Fruit fly (Drosophila melanogaster) whole organism, embryonic: Measurements from ENCODE around the gene CG8925.

ENCODE experiments used
- BtbVII ChIP-seq: fragments of 200-800 bp; sonication (Bioruptor generic); optimal IDR thresholded peaks from 3 replicates; lab custom pipeline; 2017; ENCODE audit warnings: missing biosample characterization, mild to moderate bottlenecking, missing genetic modification characterization
- CG10267 ChIP-seq: fragments of 200-800 bp; sonication (Bioruptor generic); optimal IDR thresholded peaks from 2 replicates; lab custom pipeline; 2018; ENCODE audit warnings: missing biosample characterization, mild to moderate bottlenecking, missing genetic modification characterization, moderate library complexity
- CG13894 ChIP-seq: fragments of 200-800 bp; sonication (Bioruptor generic); optimal IDR thresholded peaks from 3 replicates; lab custom pipeline; 2018; ENCODE audit warnings: missing biosample characterization, mild to moderate bottlenecking, missing genetic modification characterization, moderate library complexity
- CG16813 ChIP-seq: fragments of 200-800 bp; sonication (Bioruptor generic); IDR thresholded peaks from 3 replicates; pipeline ENCODE4 v1.3.6; 2022; ENCODE audit warnings: missing biosample characterization, missing genetic modification characterization; ENCODE audit not compliant: partially characterized antibody
- CG17361 ChIP-seq: fragments of 200-800 bp; sonication (Bioruptor generic); IDR thresholded peaks from 3 replicates; pipeline ENCODE4 v1.3.6; 2022; ENCODE audit warnings: missing biosample characterization, missing genetic modification characterization
- CG17612 ChIP-seq: fragments of 200-800 bp; sonication (Bioruptor generic); IDR thresholded peaks from 2 replicates; pipeline ENCODE4 v1.3.6; 2022; ENCODE audit warnings: missing biosample characterization, missing genetic modification characterization
- CG2712 ChIP-seq: fragments of 200-800 bp; optimal IDR thresholded peaks from 3 replicates; lab custom pipeline; 2019; ENCODE audit warnings: missing biosample characterization, mild to moderate bottlenecking, missing genetic modification characterization, moderate library complexity
- CG32532 ChIP-seq: fragments of 200-800 bp; sonication (Bioruptor generic); IDR thresholded peaks from 2 replicates; pipeline ENCODE4 v1.3.6; 2022; ENCODE audit warnings: missing biosample characterization, missing genetic modification characterization
- CG4328 ChIP-seq: fragments of 200-800 bp; sonication (Bioruptor generic); optimal IDR thresholded peaks from 3 replicates; lab custom pipeline; 2017; ENCODE audit warnings: missing biosample characterization, missing genetic modification reagents, missing genetic modification characterization
- CG5245 ChIP-seq: fragments of 200-800 bp; sonication (Bioruptor generic); optimal IDR thresholded peaks from 3 replicates; lab custom pipeline; 2016; ENCODE audit warnings: missing biosample characterization, missing genetic modification characterization
- CG6791 ChIP-seq: fragments of 200-800 bp; sonication (Bioruptor generic); IDR thresholded peaks from 3 replicates; pipeline ENCODE4 v1.3.6; 2022; ENCODE audit warnings: missing biosample characterization, missing genetic modification characterization; ENCODE audit not compliant: partially characterized antibody
- CG7987 ChIP-seq: fragments of 200-800 bp; sonication (Bioruptor generic); optimal IDR thresholded peaks from 2 replicates; lab custom pipeline; 2018; ENCODE audit warnings: missing biosample characterization, mild to moderate bottlenecking, missing genetic modification characterization, moderate library complexity
- CG8924 ChIP-seq: fragments of 200-800 bp; optimal IDR thresholded peaks from 3 replicates; lab custom pipeline; 2019; ENCODE audit warnings: missing biosample characterization, mild to moderate bottlenecking, missing genetic modification characterization, moderate library complexity
- CG9437 ChIP-seq: fragments of 200-800 bp; sonication (Bioruptor generic); optimal IDR thresholded peaks from 2 replicates; lab custom pipeline; 2018; ENCODE audit warnings: missing biosample characterization, mild to moderate bottlenecking, missing genetic modification characterization
- CkIIα-i1 ChIP-seq: fragments of 200-800 bp; sonication (Bioruptor generic); IDR thresholded peaks from 2 replicates; pipeline ENCODE4 v1.3.6; 2022; ENCODE audit warnings: missing biosample characterization, missing genetic modification characterization
- Deaf1 ChIP-seq: fragments of 200-800 bp; optimal IDR thresholded peaks from 3 replicates; lab custom pipeline; 2019; ENCODE audit warnings: missing biosample characterization, mild to moderate bottlenecking, missing genetic modification characterization, moderate library complexity
- Dll ChIP-seq: fragments of 200-800 bp; sonication (Bioruptor generic); IDR thresholded peaks from 4 replicates; pipeline ENCODE4 v1.3.6; 2022; ENCODE audit warnings: missing biosample characterization, missing genetic modification characterization; ENCODE audit not compliant: partially characterized antibody
- Ets65A ChIP-seq: fragments of 200-800 bp; sonication (Bioruptor generic); peaks from one replicate; lab custom pipeline; 2016; ENCODE audit warnings: missing biosample characterization, missing genetic modification characterization
- HLHmδ ChIP-seq: fragments of 200-800 bp; sonication (Bioruptor generic); optimal IDR thresholded peaks from 2 replicates; lab custom pipeline; 2018; ENCODE audit warnings: missing biosample characterization, mild to moderate bottlenecking, missing genetic modification characterization, moderate library complexity
- Hand ChIP-seq: fragments of 200-800 bp; sonication (Bioruptor generic); optimal IDR thresholded peaks from 2 replicates; lab custom pipeline; 2017; ENCODE audit warnings: mild to moderate bottlenecking, missing biosample characterization, missing genetic modification reagents, missing genetic modification characterization
- Hr78 ChIP-seq, 2 experiments: fragments of 200-800 bp in 1 of 2; fragments of >200 bp in 1 of 2; sonication (Bioruptor generic) in 1 of 2; optimal IDR thresholded peaks; 2 replicates each; lab custom pipeline; 2017 to 2019; ENCODE audit warnings: missing biosample characterization in 2 of 2, missing genetic modification characterization in 2 of 2, mild to moderate bottlenecking in 1 of 2, moderate library complexity in 1 of 2
- Med ChIP-seq: fragments of 200-800 bp; sonication (Bioruptor generic); peaks from one replicate; lab custom pipeline; 2016; ENCODE audit warnings: missing biosample characterization, missing genetic modification characterization, mild to moderate bottlenecking, inconsistent platforms, moderate library complexity
- Mes4 ChIP-seq: fragments of 200-800 bp; sonication (Bioruptor generic); optimal IDR thresholded peaks from 2 replicates; lab custom pipeline; 2016; ENCODE audit warnings: missing biosample characterization, missing genetic modification characterization
- NFAT ChIP-seq: fragments of 200-800 bp; sonication (Bioruptor generic); IDR thresholded peaks from 2 replicates; pipeline ENCODE4 v1.3.6; 2022; ENCODE audit warnings: missing biosample characterization, missing genetic modification characterization
- Nf-YC ChIP-seq: fragments of 200-800 bp; optimal IDR thresholded peaks from 3 replicates; lab custom pipeline; 2019; ENCODE audit warnings: missing biosample characterization, mild to moderate bottlenecking, missing genetic modification characterization, moderate library complexity
- Pdp1 ChIP-seq, 2 experiments: fragments of 200-800 bp; sonication (Bioruptor generic); optimal IDR thresholded peaks; 3 replicates each; lab custom pipeline; 2016; ENCODE audit warnings: missing biosample characterization in 2 of 2, missing genetic modification characterization in 2 of 2, mild to moderate bottlenecking in 1 of 2, moderate library complexity in 1 of 2
- Rx ChIP-seq: fragments of 200-800 bp; sonication (Bioruptor generic); IDR thresholded peaks from 2 replicates; pipeline ENCODE4 v1.3.6; 2022; ENCODE audit warnings: missing biosample characterization, missing genetic modification characterization
- bsh ChIP-seq, 2 experiments: fragments of 200-800 bp; sonication (Bioruptor generic); optimal IDR thresholded peaks; 2 replicates each; lab custom pipeline; 2017 to 2018; ENCODE audit warnings: mild to moderate bottlenecking in 2 of 2, missing biosample characterization in 2 of 2, missing genetic modification characterization in 2 of 2, moderate library complexity in 1 of 2
- chif ChIP-seq, 2 experiments: fragments of 200-800 bp; sonication (Bioruptor generic); optimal IDR thresholded peaks; 3 replicates each; lab custom pipeline; 2016; ENCODE audit warnings: missing biosample characterization in 2 of 2, missing genetic modification characterization in 2 of 2
- chinmo ChIP-seq: fragments of 200-800 bp; sonication (Bioruptor generic); IDR thresholded peaks from 4 replicates; pipeline ENCODE4 v1.3.6; 2022; ENCODE audit warnings: missing biosample characterization, missing genetic modification characterization; ENCODE audit not compliant: partially characterized antibody
- croc ChIP-seq: fragments of 200-800 bp; sonication (Bioruptor generic); conservative IDR thresholded peaks from 3 replicates; pipeline ENCODE4 v1.3.6; 2022; ENCODE audit warnings: missing biosample characterization, missing genetic modification characterization
- ems ChIP-seq: fragments of 200-800 bp; sonication (Bioruptor generic); optimal IDR thresholded peaks from 3 replicates; lab custom pipeline; 2016; ENCODE audit warnings: missing biosample characterization, missing genetic modification characterization
- gsb-n ChIP-seq: fragments of 200-800 bp; sonication (Bioruptor generic); optimal IDR thresholded peaks from 3 replicates; lab custom pipeline; 2018; ENCODE audit warnings: missing biosample characterization, mild to moderate bottlenecking, missing genetic modification characterization
- her ChIP-seq: fragments of 200-800 bp; sonication (Bioruptor generic); optimal IDR thresholded peaks from 2 replicates; lab custom pipeline; 2016; ENCODE audit warnings: missing biosample characterization, missing genetic modification characterization
- jing ChIP-seq: fragments of 200-800 bp; sonication (Bioruptor generic); optimal IDR thresholded peaks from 2 replicates; lab custom pipeline; 2018; ENCODE audit warnings: missing biosample characterization, mild to moderate bottlenecking, missing genetic modification characterization
- kni ChIP-seq: fragments of 200-800 bp; sonication (Bioruptor generic); optimal IDR thresholded peaks from 3 replicates; lab custom pipeline; 2017; ENCODE audit warnings: mild to moderate bottlenecking, missing biosample characterization, missing genetic modification reagents, missing genetic modification characterization
- lilli ChIP-seq: fragments of 200-800 bp; sonication (Bioruptor generic); optimal IDR thresholded peaks from 3 replicates; lab custom pipeline; 2016; ENCODE audit warnings: missing biosample characterization, missing genetic modification characterization
- peb ChIP-seq: fragments of 200-800 bp; sonication (Bioruptor generic); IDR thresholded peaks from 2 replicates; pipeline ENCODE4 v1.3.6; 2022; ENCODE audit warnings: missing biosample characterization, missing genetic modification characterization
- pros ChIP-seq: fragments of 200-800 bp; sonication (Bioruptor generic); optimal IDR thresholded peaks from 3 replicates; lab custom pipeline; 2019; ENCODE audit warnings: missing biosample characterization, mild to moderate bottlenecking, missing genetic modification characterization, moderate library complexity
- rib ChIP-seq: fragments of 200-800 bp; sonication (Bioruptor generic); IDR thresholded peaks from 2 replicates; pipeline ENCODE4 v1.3.6; 2022; ENCODE audit warnings: missing biosample characterization, missing genetic modification characterization
- seq ChIP-seq: fragments of 200-800 bp; sonication (Bioruptor generic); IDR thresholded peaks from 2 replicates; pipeline ENCODE4 v1.3.6; 2022; ENCODE audit warnings: missing biosample characterization, missing genetic modification characterization
- tgo ChIP-seq: fragments of 200-800 bp; sonication (Bioruptor generic); IDR thresholded peaks from 3 replicates; pipeline ENCODE4 v1.3.6; 2022; ENCODE audit warnings: missing biosample characterization, missing genetic modification characterization
- ttk ChIP-seq: fragments of 200-800 bp; sonication (Bioruptor generic); IDR thresholded peaks from 2 replicates; pipeline ENCODE4 v2.1.2; 2022; ENCODE audit warnings: missing biosample characterization, missing genetic modification characterization

The CG8925 gene

dm6 chr3R:16180476-16181070, 8.8 kb downstream of the CG8925 start, which contains the start of gene CG8927 (continued):
- TF ChIP-seq CG10267 (tag; lab: Kevin White, UChicago), result no peak
- no peak for TF ChIP-seq kni (GFP tag; lab: Kevin White, UChicago)
- TF ChIP-seq lilli (GFP tag; lab: Kevin White, UChicago), result no peak
- 0 out of 3 replicates have a peak, but pooled peaks have one; percentile 14 for TF ChIP-seq CG6791
- no peak for TF ChIP-seq CG9437 (GFP tag; lab: Kevin White, UChicago)

dm6 chr3R:16182269-16182875, 10.6 kb downstream of the CG8925 start:
- TF ChIP-seq Pdp1 (GFP tag; optimal IDR thresholded peaks at IDR 0.05; lab: Kevin White, UChicago), result peak in 1 of 2 experiments; percentile 81
- no peak for TF ChIP-seq Rx (GFP tag; lab: Robert Waterston, UW)
- TF ChIP-seq Mes4 (GFP tag; lab: Kevin White, UChicago), result no peak
- TF ChIP-seq peb (GFP tag; lab: Robert Waterston, UW), result no peak
- TF ChIP-seq CG6791, result no peak
- TF ChIP-seq jing (GFP tag; lab: Kevin White, UChicago), result no peak
- no peak for TF ChIP-seq CG4328
- peak; percentile 42 for TF ChIP-seq Med (GFP tag; lab: Kevin White, UChicago)
- no peak for TF ChIP-seq CG13894 (tag; lab: Kevin White, UChicago)
- 0 out of 2 replicates have a peak, but pooled peaks have one; percentile 17 for TF ChIP-seq NFAT (GFP tag; lab: Robert Waterston, UW)
- TF ChIP-seq gsb-n, result no peak
- no peak for TF ChIP-seq CG7987 (GFP tag; lab: Kevin White, UChicago)
- no peak for TF ChIP-seq croc (GFP tag; lab: Robert Waterston, UW)
- peak; percentile 51 for TF ChIP-seq Ets65A (GFP tag; lab: Kevin White, UChicago)
- no peak for TF ChIP-seq Dll (GFP tag; lab: Robert Waterston, UW)

- no peak for TF ChIP-seq CG5245
- TF ChIP-seq seq, result 0 out of 2 replicates have a peak, but pooled peaks have one; percentile 16
- TF ChIP-seq rib (GFP tag; lab: Robert Waterston, UW), result peak; percentile 17; the same call in 1 of the 2 replicates
- TF ChIP-seq ttk, result no peak
- TF ChIP-seq Hr78 (GFP tag; optimal IDR thresholded peaks at IDR 0.05; lab: Kevin White, UChicago), result no peak
- TF ChIP-seq HLHmδ (GFP tag; lab: Kevin White, UChicago), result no peak
- no peak for TF ChIP-seq BtbVII (GFP tag; lab: Kevin White, UChicago)
- TF ChIP-seq CG2712, result peak; percentile 50
- peak; percentile 39 for TF ChIP-seq ems (GFP tag; lab: Kevin White, UChicago)
- peak; percentile 23 for TF ChIP-seq Deaf1 (tag; lab: Kevin White, UChicago)
- TF ChIP-seq bsh (GFP tag; optimal IDR thresholded peaks at IDR 0.05; lab: Kevin White, UChicago), result no peak
- TF ChIP-seq CG16813 (GFP tag; lab: Robert Waterston, UW), result peak; percentile 96
- TF ChIP-seq CG8924 (tag; lab: Kevin White, UChicago), result peak; percentile 30
- TF ChIP-seq Hand (GFP tag; lab: Kevin White, UChicago), result no peak
- TF ChIP-seq CG17612 (GFP tag; lab: Robert Waterston, UW), result no peak
- TF ChIP-seq chif (GFP tag; optimal IDR thresholded peaks at IDR 0.05; lab: Kevin White, UChicago), result peak in 1 of 2 experiments; percentile 7
- no peak for TF ChIP-seq pros (GFP tag; lab: Kevin White, UChicago)
- TF ChIP-seq CG17361 (GFP tag; lab: Robert Waterston, UW), result no peak
- peak; percentile 56 for TF ChIP-seq Nf-YC
- TF ChIP-seq CG32532 (GFP tag; lab: Robert Waterston, UW), result peak; percentile 59
- no peak for TF ChIP-seq CkIIα-i1 (GFP tag; lab: Robert Waterston, UW)
- peak; percentile 98 for TF ChIP-seq chinmo
- 0 out of 3 replicates have a peak, but pooled peaks have one; percentile 22 for TF ChIP-seq tgo (GFP tag; lab: Robert Waterston, UW)
- TF ChIP-seq her, result peak; percentile 61
Measured at dm6 chr3R:16186791-16187681, 15.2 kb downstream of the CG8925 start, which contains the start of gene sra. Gene sra, plus strand, starts transcription at chr3R:16186999.
